Worm (Caenorhabditis elegans) whole organism, late embryonic: ENCODE measurements around the gene C36E8.4.

Experiments
- C08G9.2 ChIP-seq: sonication (generic microtip); optimal IDR thresholded peaks from 2 replicates; lab custom pipeline; 2016; ENCODE audit warnings: mild to moderate bottlenecking, missing genetic modification characterization, moderate library complexity, missing compliant biosample characterization
- K09A11.1 ChIP-seq: sonication (generic microtip); optimal IDR thresholded peaks from 2 replicates; lab custom pipeline; 2017; ENCODE audit warnings: antibody characterized with exemption, mild to moderate bottlenecking, missing genetic modification characterization, missing compliant biosample characterization; ENCODE audit not compliant: insufficient read depth
- ceh-18 ChIP-seq: sonication (generic microtip); optimal IDR thresholded peaks from 2 replicates; lab custom pipeline; 2016; ENCODE audit warnings: missing genetic modification characterization, missing compliant biosample characterization
- ceh-22 ChIP-seq: sonication (generic microtip); optimal IDR thresholded peaks from 2 replicates; lab custom pipeline; 2017; ENCODE audit warnings: missing biosample characterization, missing genetic modification characterization
- ceh-31 ChIP-seq: sonication (generic microtip); optimal IDR thresholded peaks from 2 replicates; lab custom pipeline; 2016; ENCODE audit warnings: missing genetic modification characterization, missing compliant biosample characterization
- ceh-48 ChIP-seq: sonication (generic microtip); optimal IDR thresholded peaks from 2 replicates; lab custom pipeline; 2016; ENCODE audit warnings: missing genetic modification characterization, inconsistent platforms, missing compliant biosample characterization
- ceh-6 ChIP-seq: fragments of 200-800 bp; sonication (Bioruptor generic); optimal IDR thresholded peaks from 2 replicates; lab custom pipeline; 2018; ENCODE audit warnings: mild to moderate bottlenecking, missing genetic modification characterization, missing compliant biosample characterization
- ceh-9 ChIP-seq: sonication (generic microtip); optimal IDR thresholded peaks from 2 replicates; lab custom pipeline; 2016; ENCODE audit warnings: mild to moderate bottlenecking, missing genetic modification characterization, inconsistent platforms, missing compliant biosample characterization
- ets-4 ChIP-seq: sonication (generic microtip); optimal IDR thresholded peaks from 2 replicates; lab custom pipeline; 2016; ENCODE audit warnings: missing genetic modification characterization, missing compliant biosample characterization
- gmeb-2 ChIP-seq: sonication (generic microtip); optimal IDR thresholded peaks from 2 replicates; lab custom pipeline; 2016; ENCODE audit warnings: missing genetic modification characterization, inconsistent platforms, missing compliant biosample characterization
- hlh-13 ChIP-seq: fragments of 200-800 bp; sonication (Bioruptor generic); optimal IDR thresholded peaks from 2 replicates; lab custom pipeline; 2018; ENCODE audit warnings: mild to moderate bottlenecking, missing genetic modification characterization, missing compliant biosample characterization
- hlh-8 ChIP-seq: sonication (generic microtip); optimal IDR thresholded peaks from 2 replicates; lab custom pipeline; 2016; ENCODE audit warnings: missing genotype, missing genetic modification characterization, missing compliant biosample characterization
- lin-11 ChIP-seq: fragments of 200-800 bp; sonication (Bioruptor generic); optimal IDR thresholded peaks from 2 replicates; lab custom pipeline; 2018; ENCODE audit warnings: mild to moderate bottlenecking, missing genetic modification characterization, missing compliant biosample characterization
- nhr-11 ChIP-seq: fragments of 150-350 bp; optimal IDR thresholded peaks from 2 replicates; lab custom pipeline; 2014; ENCODE audit warnings: missing biosample characterization, missing genetic modification characterization
- nhr-232 ChIP-seq: sonication (generic microtip); optimal IDR thresholded peaks from 2 replicates; lab custom pipeline; 2016; ENCODE audit warnings: missing genetic modification characterization, missing compliant biosample characterization
- odd-2 ChIP-seq: sonication (generic microtip); optimal IDR thresholded peaks from 2 replicates; lab custom pipeline; 2017; ENCODE audit warnings: antibody characterized with exemption, mild to moderate bottlenecking, missing genetic modification characterization, missing compliant biosample characterization
- pha-4 ChIP-seq: fragments of 150-350 bp; optimal IDR thresholded peaks from 2 replicates; lab custom pipeline; 2018; ENCODE audit warnings: missing biosample characterization, missing genetic modification reagents, missing genetic modification characterization
- ref-2 ChIP-seq: sonication (generic microtip); optimal IDR thresholded peaks from 2 replicates; lab custom pipeline; 2016; ENCODE audit warnings: missing genetic modification characterization, missing compliant biosample characterization
- tbx-2 ChIP-seq: sonication (generic microtip); optimal IDR thresholded peaks from 2 replicates; lab custom pipeline; 2016; ENCODE audit warnings: missing genetic modification characterization, missing compliant biosample characterization
- tbx-7 ChIP-seq: sonication (generic microtip); optimal IDR thresholded peaks from 2 replicates; lab custom pipeline; 2016; ENCODE audit warnings: missing genotype, missing genetic modification characterization, missing compliant biosample characterization
- ttx-3 ChIP-seq: sonication (generic microtip); optimal IDR thresholded peaks from 2 replicates; lab custom pipeline; 2016; ENCODE audit warnings: missing genetic modification reagents, missing genetic modification characterization, missing compliant biosample characterization
- unc-3 ChIP-seq, 2 experiments: fragments of 200-800 bp in 1 of 2; sonication (Bioruptor generic) in 1 of 2; sonication (generic microtip) in 1 of 2; conservative IDR thresholded peaks in 1 of 2; optimal IDR thresholded peaks in 1 of 2; 2 replicates each; pipeline versions ENCODE4 v1.3.6 to Lab custom; 2016 to 2022; ENCODE audit warnings: missing compliant biosample characterization in 2 of 2, missing genetic modification characterization in 2 of 2, missing genetic modification reagents in 1 of 2
- unc-42 ChIP-seq: sonication (generic microtip); optimal IDR thresholded peaks from 2 replicates; lab custom pipeline; 2016; ENCODE audit warnings: missing genotype, missing genetic modification characterization, missing compliant biosample characterization
- unc-55 ChIP-seq: sonication (generic microtip); optimal IDR thresholded peaks from 2 replicates; lab custom pipeline; 2017; ENCODE audit warnings: missing biosample characterization, missing genetic modification reagents, missing genetic modification characterization
- ztf-16 ChIP-seq: sonication (generic microtip); optimal IDR thresholded peaks from 2 replicates; lab custom pipeline; 2017; ENCODE audit warnings: missing genetic modification characterization, missing compliant biosample characterization

Gene C36E8.4

ce11 chrIII:4058643-4059042 lies 46.5 kb downstream of the C36E8.4 start, which contains the start of gene his-69:
Gene his-69 (minus strand): TSS chrIII:4058743.
- TF ChIP-seq gmeb-2 (tag; lab: Kevin White, UChicago) (no peak), tbx-7 (tag; lab: Kevin White, UChicago) (no peak), ceh-6 (GFP tag; lab: Kevin White, UChicago) (no peak), tbx-2 (tag; lab: Kevin White, UChicago) (no peak), nhr-232 (tag; lab: Kevin White, UChicago) (no peak), ztf-16 (no peak), lin-11 (tag; lab: Kevin White, UChicago) (no peak)

- TF ChIP-seq ceh-18 (tag; lab: Kevin White, UChicago), result no peak
Measured at ce11 chrIII:4060019-4060418, 47.9 kb downstream of the C36E8.4 start, which contains the start of gene his-70. Gene his-70 (minus strand): TSS chrIII:4060119.

ce11 chrIII:4063724-4064123 lies 51.6 kb downstream of the C36E8.4 start:
- no peak for TF ChIP-seq unc-3 (GFP tag; conservative IDR thresholded peaks at IDR 0.05; lab: Robert Waterston, UW)
- TF ChIP-seq unc-3 (tag; optimal IDR thresholded peaks at IDR 0.05; lab: Kevin White, UChicago), result peak; percentile 78
- TF ChIP-seq unc-55 (GFP tag; lab: Kevin White, UChicago), result peak; percentile 32
- TF ChIP-seq hlh-8, result no peak
- no peak for TF ChIP-seq odd-2
- TF ChIP-seq unc-42, result peak; percentile 63
- TF ChIP-seq nhr-11 (tag; lab: Kevin White, UChicago), result no peak
- no peak for TF ChIP-seq hlh-13 (GFP tag; lab: Kevin White, UChicago)
- peak; percentile 33 for TF ChIP-seq ceh-18 (tag; lab: Kevin White, UChicago)
- TF ChIP-seq ref-2 (tag; lab: Kevin White, UChicago), result peak; percentile 19
- no peak for TF ChIP-seq ttx-3 (tag; lab: Kevin White, UChicago)
- TF ChIP-seq ceh-31 (tag; lab: Kevin White, UChicago), result peak; percentile 53
- TF ChIP-seq ceh-22 (tag; lab: Kevin White, UChicago), result no peak
- peak; percentile 13 for TF ChIP-seq C08G9.2 (tag; lab: Kevin White, UChicago)
- no peak for TF ChIP-seq K09A11.1 (tag; lab: Kevin White, UChicago)
- peak; percentile 28 for TF ChIP-seq tbx-2 (tag; lab: Kevin White, UChicago)
- no peak for TF ChIP-seq ceh-9 (tag; lab: Kevin White, UChicago)
- no peak for TF ChIP-seq pha-4 (tag; lab: Kevin White, UChicago)
- TF ChIP-seq ceh-48 (tag; lab: Kevin White, UChicago), result peak; percentile 87
- no peak for TF ChIP-seq ets-4
- TF ChIP-seq lin-11 (tag; lab: Kevin White, UChicago), result no peak
